Worm (Caenorhabditis elegans) whole organism, mixed stage, embryonic: ENCODE results near the gene nemt-1.

Experiments
- M03D4.4 ChIP-seq: sonication (generic microtip); optimal IDR thresholded peaks from 2 replicates; lab custom pipeline; 2017; ENCODE audit warnings: mild to moderate bottlenecking, missing genetic modification characterization, missing compliant biosample characterization
- bed-3 ChIP-seq: fragments of 200-800 bp; sonication (Bioruptor generic); optimal IDR thresholded peaks from 3 replicates; lab custom pipeline; 2018; ENCODE audit warnings: mild to moderate bottlenecking, missing genetic modification characterization, moderate library complexity, missing compliant biosample characterization
- blmp-1 ChIP-seq: fragments of 150-350 bp; optimal IDR thresholded peaks from 2 replicates; lab custom pipeline; 2014; ENCODE audit warnings: missing biosample characterization, missing genetic modification characterization
- ceh-39 ChIP-seq: fragments of 150-350 bp; optimal IDR thresholded peaks from 2 replicates; lab custom pipeline; 2014; ENCODE audit warnings: missing biosample characterization, missing genetic modification characterization
- ceh-43 ChIP-seq: fragments of 200-800 bp; sonication (Bioruptor generic); optimal IDR thresholded peaks from 2 replicates; lab custom pipeline; 2018; ENCODE audit warnings: mild to moderate bottlenecking, missing genetic modification characterization, moderate library complexity, missing compliant biosample characterization
- ceh-83 ChIP-seq: fragments of 200-800 bp; sonication (Bioruptor generic); optimal IDR thresholded peaks from 2 replicates; lab custom pipeline; 2018; ENCODE audit warnings: mild to moderate bottlenecking, missing genetic modification characterization, missing compliant biosample characterization
- ces-1 ChIP-seq: fragments of 150-350 bp; optimal IDR thresholded peaks from 2 replicates; lab custom pipeline; 2014; ENCODE audit warnings: missing biosample characterization, missing genetic modification reagents, missing genetic modification characterization
- drap-1 ChIP-seq: fragments of 200-800 bp; sonication (Bioruptor generic); optimal IDR thresholded peaks from 3 replicates; lab custom pipeline; 2018; ENCODE audit warnings: mild to moderate bottlenecking, missing genetic modification characterization, missing compliant biosample characterization
- elt-1 ChIP-seq: sonication (generic microtip); optimal IDR thresholded peaks from 2 replicates; lab custom pipeline; 2017; ENCODE audit warnings: missing genetic modification characterization, mild to moderate bottlenecking, missing compliant biosample characterization, antibody characterized with exemption, moderate library complexity, borderline replicate concordance; ENCODE audit not compliant: insufficient read depth
- elt-3 ChIP-seq: fragments of 150-350 bp; optimal IDR thresholded peaks from 2 replicates; lab custom pipeline; 2014; ENCODE audit warnings: missing biosample characterization, missing genetic modification characterization
- flh-1 ChIP-seq: fragments of 200-800 bp; sonication (Bioruptor generic); optimal IDR thresholded peaks from 2 replicates; lab custom pipeline; 2018; ENCODE audit warnings: mild to moderate bottlenecking, missing genetic modification characterization, moderate library complexity, missing compliant biosample characterization
- ham-2 ChIP-seq: fragments of 200-800 bp; sonication (Bioruptor generic); optimal IDR thresholded peaks from 2 replicates; lab custom pipeline; 2018; ENCODE audit warnings: mild to moderate bottlenecking, missing genetic modification characterization, missing compliant biosample characterization
- lin-32 ChIP-seq: fragments of 200-800 bp; sonication (Bioruptor generic); optimal IDR thresholded peaks from 2 replicates; lab custom pipeline; 2018; ENCODE audit warnings: mild to moderate bottlenecking, missing genetic modification characterization, missing compliant biosample characterization
- lsy-2 ChIP-seq: fragments of 150-350 bp; optimal IDR thresholded peaks from 2 replicates; lab custom pipeline; 2014; ENCODE audit warnings: missing biosample characterization, missing genetic modification characterization
- mab-5 ChIP-seq: fragments of 150-350 bp; optimal IDR thresholded peaks from 2 replicates; lab custom pipeline; 2014; ENCODE audit warnings: missing biosample characterization, missing genetic modification characterization
- mep-1 ChIP-seq: fragments of 150-350 bp; optimal IDR thresholded peaks from 2 replicates; lab custom pipeline; 2017; ENCODE audit warnings: missing biosample characterization, missing genetic modification reagents, missing genetic modification characterization, inconsistent platforms
- mls-2 ChIP-seq: sonication (generic microtip); optimal IDR thresholded peaks from 2 replicates; lab custom pipeline; 2016; ENCODE audit warnings: mild to moderate bottlenecking, missing genetic modification characterization, moderate library complexity, missing compliant biosample characterization
- nhr-12 ChIP-seq: fragments of 150-350 bp; optimal IDR thresholded peaks from 2 replicates; lab custom pipeline; 2014; ENCODE audit warnings: missing biosample characterization, missing genetic modification characterization
- nhr-2 ChIP-seq: fragments of 150-350 bp; optimal IDR thresholded peaks from 2 replicates; lab custom pipeline; 2014; ENCODE audit warnings: missing biosample characterization, missing genetic modification characterization
- nhr-237 ChIP-seq: fragments of 150-350 bp; optimal IDR thresholded peaks from 2 replicates; lab custom pipeline; 2014; ENCODE audit warnings: missing biosample characterization, missing genetic modification characterization
- nhr-28 ChIP-seq: fragments of 150-350 bp; optimal IDR thresholded peaks from 2 replicates; lab custom pipeline; 2014; ENCODE audit warnings: missing biosample characterization, missing genetic modification characterization
- pha-4 ChIP-seq: fragments of 150-350 bp; optimal IDR thresholded peaks from 2 replicates; lab custom pipeline; 2018; ENCODE audit warnings: missing biosample characterization, missing genetic modification reagents, missing genetic modification characterization
- sem-2 ChIP-seq: fragments of 200-800 bp; sonication (Bioruptor generic); optimal IDR thresholded peaks from 2 replicates; lab custom pipeline; 2018; ENCODE audit warnings: mild to moderate bottlenecking, missing genetic modification characterization, missing compliant biosample characterization
- snpc-4 ChIP-seq: fragments of 150-350 bp; optimal IDR thresholded peaks from 2 replicates; lab custom pipeline; 2014; ENCODE audit warnings: missing biosample characterization, missing genetic modification characterization
- tbx-8 ChIP-seq: fragments of 200-800 bp; sonication (Bioruptor generic); optimal IDR thresholded peaks from 2 replicates; lab custom pipeline; 2018; ENCODE audit warnings: mild to moderate bottlenecking, missing genetic modification characterization, moderate library complexity, missing compliant biosample characterization
- unc-120 ChIP-seq: sonication (generic microtip); optimal IDR thresholded peaks from 2 replicates; lab custom pipeline; 2017; ENCODE audit warnings: missing genetic modification characterization, missing compliant biosample characterization; ENCODE audit not compliant: poor library complexity, severe bottlenecking
- unc-39 ChIP-seq: fragments of 150-350 bp; optimal IDR thresholded peaks from 2 replicates; lab custom pipeline; 2014; ENCODE audit warnings: missing biosample characterization, missing genetic modification characterization
- unc-62 ChIP-seq: fragments of 150-350 bp; optimal IDR thresholded peaks from 2 replicates; lab custom pipeline; 2014; ENCODE audit warnings: missing biosample characterization, missing genetic modification reagents, missing genetic modification characterization
- zip-8 ChIP-seq: fragments of 150-350 bp; optimal IDR thresholded peaks from 2 replicates; lab custom pipeline; 2014; ENCODE audit warnings: missing biosample characterization, missing genetic modification characterization
- ztf-11 ChIP-seq: fragments of 150-350 bp; optimal IDR thresholded peaks from 2 replicates; lab custom pipeline; 2014; ENCODE audit warnings: missing biosample characterization, missing genetic modification characterization

nemt-1 gene

DNA sequence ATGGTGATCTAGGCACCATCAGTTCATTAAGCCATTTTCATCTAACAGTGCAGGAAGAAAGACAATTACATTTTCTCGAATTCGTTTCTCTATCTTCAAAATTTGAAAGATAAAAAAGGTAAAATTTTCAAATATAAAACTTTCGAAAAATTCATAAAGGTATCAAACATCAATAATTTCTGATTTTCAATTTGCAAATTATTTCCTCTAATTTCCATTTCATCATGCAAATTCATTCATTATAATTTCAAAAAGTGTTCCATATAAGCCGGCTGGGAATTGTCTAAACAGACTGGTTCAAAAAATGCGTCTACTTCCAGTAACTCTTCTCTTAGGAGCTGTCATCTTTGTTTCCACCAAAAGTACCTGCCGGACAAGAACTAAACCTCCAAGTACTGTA, 8.5 kb upstream of the nemt-1 start, which contains the start of gene clec-183:
Gene clec-183 (plus strand): TSS at position 301 of the 400 bp plus-strand sequence.
- TF ChIP-seq mls-2 (no peak), mep-1 (tag; lab: Kevin White, UChicago) (no peak), ceh-43 (GFP tag; lab: Kevin White, UChicago) (no peak), blmp-1 (tag; lab: Kevin White, UChicago) (no peak), elt-3 (tag; lab: Kevin White, UChicago) (no peak), flh-1 (GFP tag; lab: Kevin White, UChicago) (no peak), unc-62 (GFP tag; lab: Kevin White, UChicago) (no peak), ceh-83 (no peak), ham-2 (GFP tag; lab: Kevin White, UChicago) (no peak), drap-1 (GFP tag; lab: Kevin White, UChicago) (no peak), mab-5 (tag; lab: Kevin White, UChicago) (no peak), ces-1 (no peak), elt-1 (tag; lab: Kevin White, UChicago) (no peak), nhr-2 (tag; lab: Kevin White, UChicago) (no peak), unc-120 (no peak), pha-4 (tag; lab: Kevin White, UChicago) (no peak), unc-39 (no peak), lsy-2 (tag; lab: Kevin White, UChicago) (no peak), tbx-8 (GFP tag; lab: Kevin White, UChicago) (no peak), M03D4.4 (tag; lab: Kevin White, UChicago) (no peak)

DNA sequence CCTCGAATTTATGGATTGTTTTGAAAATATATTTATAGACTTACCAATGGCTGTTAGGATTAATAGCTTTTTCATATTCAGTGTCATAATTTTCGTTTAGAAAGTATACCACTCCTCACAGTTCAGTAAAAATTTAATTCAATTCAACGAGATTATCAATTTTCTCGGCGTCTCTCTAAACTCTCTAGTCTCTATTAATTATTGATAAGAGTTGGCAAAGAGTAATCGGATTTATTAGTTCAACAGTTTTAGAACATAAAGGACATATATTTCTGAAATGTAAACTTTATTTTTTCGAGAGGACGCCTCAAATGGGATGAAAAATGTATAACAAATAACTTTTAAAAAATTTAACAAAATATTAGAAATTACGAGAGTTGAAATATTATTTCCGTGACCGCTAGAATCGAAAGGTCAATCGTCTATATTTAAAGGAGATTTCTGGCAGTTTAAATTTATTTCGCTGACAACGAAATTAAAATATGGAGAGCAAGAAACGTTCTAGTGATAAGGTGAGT, 4.8 kb upstream of the nemt-1 start, which contains the start of the genes nspg-11 and F49C12.15:
Gene nspg-11 (minus strand): TSS at position 101 of the 518 bp plus-strand sequence.
Gene F49C12.15 (plus strand): TSS at position 468 of the 518 bp plus-strand sequence.
- TF ChIP-seq lin-32 (GFP tag; lab: Kevin White, UChicago) (no peak), nhr-2 (tag; lab: Kevin White, UChicago) (no peak), flh-1 (GFP tag; lab: Kevin White, UChicago) (no peak), snpc-4 (tag; lab: Kevin White, UChicago) (no peak), M03D4.4 (tag; lab: Kevin White, UChicago) (no peak), mep-1 (tag; lab: Kevin White, UChicago) (no peak), elt-1 (tag; lab: Kevin White, UChicago) (no peak), unc-120 (no peak), blmp-1 (tag; lab: Kevin White, UChicago) (no peak), zip-8 (tag; lab: Kevin White, UChicago) (no peak), sem-2 (GFP tag; lab: Kevin White, UChicago) (no peak), drap-1 (GFP tag; lab: Kevin White, UChicago) (no peak), nhr-28 (tag; lab: Kevin White, UChicago) (no peak)

DNA sequence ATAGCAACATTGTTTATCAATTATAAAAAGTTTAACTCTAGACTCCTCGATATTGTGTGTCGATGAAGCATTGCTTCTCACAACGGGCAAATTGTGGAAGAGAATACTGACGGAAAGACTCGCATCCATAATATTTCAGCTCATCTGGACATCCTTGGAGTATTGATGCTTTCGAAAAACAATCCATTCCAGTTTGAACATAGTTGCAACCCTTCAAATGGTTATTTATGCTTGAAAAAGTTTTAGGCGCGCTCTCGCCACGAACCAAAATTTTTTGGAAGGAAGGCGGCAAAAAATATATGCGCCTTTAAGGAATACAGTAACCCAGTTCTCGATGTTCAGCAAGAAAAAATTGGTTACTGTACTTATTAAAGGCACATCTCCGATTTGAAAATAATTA, 3.2 kb upstream of the nemt-1 start:
- no peak for TF ChIP-seq ceh-39
- no peak for TF ChIP-seq ces-1
- no peak for TF ChIP-seq lsy-2 (tag; lab: Kevin White, UChicago)
- no peak for TF ChIP-seq pha-4 (tag; lab: Kevin White, UChicago)
- TF ChIP-seq, all 35 proteins: peak for 0

DNA sequence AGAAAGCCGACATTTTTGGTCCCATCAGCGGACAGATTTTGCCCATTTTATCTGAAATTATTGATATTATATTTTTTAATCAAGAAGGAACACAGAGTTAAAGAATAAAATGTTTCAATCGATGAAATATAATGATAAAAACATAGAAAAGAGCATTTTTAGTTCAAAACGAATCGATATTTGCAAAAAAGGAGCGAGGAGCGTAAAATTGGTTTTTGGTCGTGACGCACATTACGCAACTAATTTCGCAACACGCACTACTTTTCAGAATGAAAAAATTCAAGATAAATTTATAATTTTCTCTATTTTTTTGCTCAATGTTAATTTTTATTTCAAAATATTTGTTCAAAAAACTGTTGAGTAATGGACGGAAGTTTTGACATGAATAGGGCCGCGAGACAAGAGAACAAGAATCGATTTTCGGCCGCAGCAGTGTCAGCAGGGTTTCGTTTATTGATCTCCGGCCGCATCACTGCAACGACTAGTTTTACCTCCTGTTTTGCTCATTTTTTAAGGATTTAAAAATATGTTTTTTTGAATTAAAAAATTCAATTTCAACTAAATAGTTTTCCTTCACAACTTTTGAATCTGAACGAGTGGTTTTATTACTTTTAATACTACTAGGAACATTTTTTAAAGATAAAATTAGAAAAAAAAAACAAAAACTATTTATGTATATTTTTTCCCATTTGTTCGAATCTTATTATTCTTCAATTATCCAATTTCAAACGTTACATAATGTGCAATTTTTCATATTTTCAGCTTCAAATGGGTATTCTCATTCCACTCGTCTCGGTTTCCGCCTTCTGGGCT, 2.0 kb upstream of the nemt-1 start, which contains the start of the genes F49C12.12 and vha-17:
Gene F49C12.12 (minus strand): TSS at position 51 of the 813 bp plus-strand sequence.
Gene vha-17 (plus strand): TSS at position 763 of the 813 bp plus-strand sequence.
- TF ChIP-seq ham-2 (GFP tag; lab: Kevin White, UChicago) (no peak), zip-8 (tag; lab: Kevin White, UChicago) (no peak), sem-2 (GFP tag; lab: Kevin White, UChicago) (no peak), pha-4 (tag; lab: Kevin White, UChicago) (no peak), nhr-237 (tag; lab: Kevin White, UChicago) (peak; percentile 10), tbx-8 (GFP tag; lab: Kevin White, UChicago) (no peak), ceh-39 (peak; percentile 33), nhr-28 (tag; lab: Kevin White, UChicago) (no peak), unc-120 (peak; percentile 1)

DNA sequence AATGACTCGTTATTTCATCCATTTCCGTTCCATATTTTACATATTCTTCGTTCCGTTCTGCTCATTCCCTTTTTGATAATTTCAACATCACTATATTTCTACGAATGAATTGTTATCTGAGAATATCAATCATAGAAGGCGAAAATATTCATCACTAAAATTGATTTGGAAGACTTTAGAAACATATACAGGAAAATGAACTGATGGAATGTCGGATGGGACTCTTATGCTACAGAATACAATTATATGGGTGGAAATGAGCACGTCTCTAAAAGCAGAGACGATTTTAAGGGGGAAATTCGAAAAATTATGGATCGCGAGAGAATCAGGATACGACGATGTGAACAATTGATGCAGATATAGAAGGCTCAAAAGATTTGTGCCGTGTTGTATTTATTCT, 784 bp upstream of the nemt-1 start:
- TF ChIP-seq bed-3 (no peak), mep-1 (tag; lab: Kevin White, UChicago) (no peak), ztf-11 (tag; lab: Kevin White, UChicago) (no peak), nhr-237 (tag; lab: Kevin White, UChicago) (no peak), nhr-12 (no peak), zip-8 (tag; lab: Kevin White, UChicago) (no peak), pha-4 (tag; lab: Kevin White, UChicago) (no peak), nhr-28 (tag; lab: Kevin White, UChicago) (no peak), ces-1 (no peak), snpc-4 (tag; lab: Kevin White, UChicago) (no peak), drap-1 (GFP tag; lab: Kevin White, UChicago) (no peak), unc-120 (no peak), mls-2 (no peak), ceh-43 (GFP tag; lab: Kevin White, UChicago) (no peak), unc-39 (no peak)
